Fruit fly (Drosophila melanogaster) whole organism, embryonic: Measurements from ENCODE around the gene DCTN6-p27.

Experiments used
- B-H2 ChIP-seq: fragments of 200-800 bp; sonication (Bioruptor generic); optimal IDR thresholded peaks from 2 replicates; lab custom pipeline; 2018; ENCODE audit warnings: missing biosample characterization, mild to moderate bottlenecking, missing genetic modification characterization
- CG11456 ChIP-seq: fragments of 200-800 bp; sonication (Bioruptor generic); IDR thresholded peaks from 3 replicates; pipeline ENCODE4 v1.3.6; 2022; ENCODE audit warnings: missing biosample characterization, missing genetic modification characterization
- CG11504 ChIP-seq: fragments of 200-800 bp; sonication (Bioruptor generic); optimal IDR thresholded peaks from 3 replicates; lab custom pipeline; 2019; ENCODE audit warnings: missing biosample characterization, mild to moderate bottlenecking, missing genetic modification characterization, moderate library complexity
- CG13775 ChIP-seq: fragments of 200-800 bp; sonication (Bioruptor generic); optimal IDR thresholded peaks from 3 replicates; lab custom pipeline; 2017; ENCODE audit warnings: missing biosample characterization, mild to moderate bottlenecking, missing genetic modification characterization
- CG14050 ChIP-seq: fragments of 200-800 bp; sonication (Bioruptor generic); IDR thresholded peaks from 3 replicates; pipeline ENCODE4 v1.3.6; 2022; ENCODE audit warnings: missing biosample characterization, missing genetic modification characterization
- CG15696 ChIP-seq: fragments of 200-800 bp; sonication (Bioruptor generic); optimal IDR thresholded peaks from 2 replicates; lab custom pipeline; 2019; ENCODE audit warnings: missing biosample characterization, mild to moderate bottlenecking, missing genetic modification characterization, moderate library complexity
- CG16813 ChIP-seq: fragments of 200-800 bp; sonication (Bioruptor generic); IDR thresholded peaks from 3 replicates; pipeline ENCODE4 v1.3.6; 2022; ENCODE audit warnings: missing biosample characterization, missing genetic modification characterization; ENCODE audit not compliant: partially characterized antibody
- CG17359 ChIP-seq: fragments of 200-800 bp; sonication (Bioruptor generic); optimal IDR thresholded peaks from 3 replicates; lab custom pipeline; 2018; ENCODE audit warnings: missing biosample characterization, mild to moderate bottlenecking, missing genetic modification characterization, moderate library complexity
- CG2202 ChIP-seq: fragments of 200-800 bp; sonication (Bioruptor generic); optimal IDR thresholded peaks from 2 replicates; lab custom pipeline; 2018; ENCODE audit warnings: missing biosample characterization, mild to moderate bottlenecking, missing genetic modification characterization
- CG2712 ChIP-seq: fragments of 200-800 bp; optimal IDR thresholded peaks from 3 replicates; lab custom pipeline; 2019; ENCODE audit warnings: missing biosample characterization, mild to moderate bottlenecking, missing genetic modification characterization, moderate library complexity
- CG3281 ChIP-seq: fragments of 200-800 bp; sonication (Bioruptor generic); optimal IDR thresholded peaks from 3 replicates; lab custom pipeline; 2017; ENCODE audit warnings: missing biosample characterization, mild to moderate bottlenecking, missing genetic modification characterization
- CG3407 ChIP-seq: fragments of 200-800 bp; sonication (Bioruptor generic); optimal IDR thresholded peaks from 2 replicates; lab custom pipeline; 2018; ENCODE audit warnings: missing biosample characterization, mild to moderate bottlenecking, missing genetic modification characterization
- CG42726 ChIP-seq: fragments of 200-800 bp; sonication (Bioruptor generic); IDR thresholded peaks from 2 replicates; pipeline ENCODE4 v1.3.6; 2022; ENCODE audit warnings: missing biosample characterization, missing genetic modification characterization; ENCODE audit not compliant: partially characterized antibody
- CG4404 ChIP-seq: fragments of 200-800 bp; sonication (Bioruptor generic); IDR thresholded peaks from 2 replicates; pipeline ENCODE4 v1.3.6; 2022; ENCODE audit warnings: missing biosample characterization, missing genetic modification characterization
- CG4424 ChIP-seq: fragments of 200-800 bp; sonication (Bioruptor generic); optimal IDR thresholded peaks from 3 replicates; lab custom pipeline; 2016; ENCODE audit warnings: missing biosample characterization, missing genetic modification characterization
- CG4707 ChIP-seq: fragments of 200-800 bp; sonication (Bioruptor generic); optimal IDR thresholded peaks from 2 replicates; lab custom pipeline; 2018; ENCODE audit warnings: missing biosample characterization, mild to moderate bottlenecking, missing genetic modification characterization, moderate library complexity
- CG4730 ChIP-seq: fragments of 200-800 bp; sonication (Bioruptor generic); IDR thresholded peaks from 2 replicates; pipeline ENCODE4 v1.3.6; 2022; ENCODE audit warnings: missing biosample characterization, missing genetic modification characterization
- CG6854 ChIP-seq: fragments of 200-800 bp; sonication (Bioruptor generic); optimal IDR thresholded peaks from 3 replicates; lab custom pipeline; 2017; ENCODE audit warnings: missing biosample characterization, mild to moderate bottlenecking, missing genetic modification characterization
- CG7786 ChIP-seq: fragments of 200-800 bp; sonication (Bioruptor generic); optimal IDR thresholded peaks from 2 replicates; lab custom pipeline; 2016; ENCODE audit warnings: missing biosample characterization, missing genetic modification characterization
- CG7987 ChIP-seq: fragments of 200-800 bp; sonication (Bioruptor generic); optimal IDR thresholded peaks from 2 replicates; lab custom pipeline; 2018; ENCODE audit warnings: missing biosample characterization, mild to moderate bottlenecking, missing genetic modification characterization, moderate library complexity
- CG8765 ChIP-seq: fragments of 200-800 bp; sonication (Bioruptor generic); IDR thresholded peaks from 2 replicates; pipeline ENCODE4 v1.3.6; 2022; ENCODE audit warnings: missing biosample characterization, missing genetic modification characterization
- CG8944 ChIP-seq: fragments of 200-800 bp; sonication (Bioruptor generic); optimal IDR thresholded peaks from 3 replicates; lab custom pipeline; 2016; ENCODE audit warnings: missing biosample characterization, missing genetic modification characterization
- Camta ChIP-seq: fragments of 200-800 bp; sonication (Bioruptor generic); optimal IDR thresholded peaks from 2 replicates; lab custom pipeline; 2016; ENCODE audit warnings: missing biosample characterization, missing genetic modification characterization
- Chrac-16 ChIP-seq: fragments of 200-800 bp; sonication (Bioruptor generic); optimal IDR thresholded peaks from 3 replicates; lab custom pipeline; 2016; ENCODE audit warnings: missing biosample characterization, missing genetic modification characterization
- CoRest ChIP-seq: fragments of 200-800 bp; sonication (Bioruptor generic); optimal IDR thresholded peaks from 3 replicates; lab custom pipeline; 2018; ENCODE audit warnings: missing biosample characterization, mild to moderate bottlenecking, missing genetic modification characterization, moderate library complexity
- Dfd ChIP-seq, 2 experiments: fragments of >200 bp; optimal IDR thresholded peaks; 2 replicates each; lab custom pipeline; 2017; ENCODE audit warnings: missing biosample characterization in 2 of 2, missing genetic modification characterization in 2 of 2
- Dref ChIP-seq: fragments of 200-800 bp; sonication (Bioruptor generic); IDR thresholded peaks from 2 replicates; pipeline ENCODE4 v1.3.6; 2022; ENCODE audit warnings: missing biosample characterization, missing genetic modification characterization
- Hey ChIP-seq: fragments of 200-800 bp; sonication (Bioruptor generic); optimal IDR thresholded peaks from 3 replicates; lab custom pipeline; 2018; ENCODE audit warnings: missing biosample characterization, mild to moderate bottlenecking, missing genetic modification characterization
- Meics ChIP-seq: fragments of 200-800 bp; sonication (Bioruptor generic); optimal IDR thresholded peaks from 2 replicates; lab custom pipeline; 2017; ENCODE audit warnings: missing biosample characterization, mild to moderate bottlenecking, missing genetic modification characterization
- Nf-YB ChIP-seq: fragments of 200-800 bp; sonication (Bioruptor generic); optimal IDR thresholded peaks from 3 replicates; lab custom pipeline; 2019; ENCODE audit warnings: missing biosample characterization, mild to moderate bottlenecking, missing genetic modification characterization, moderate library complexity
- Oaz ChIP-seq: fragments of 200-800 bp; sonication (Bioruptor generic); IDR thresholded peaks from 2 replicates; pipeline ENCODE4 v1.3.6; 2022; ENCODE audit warnings: missing biosample characterization, missing genetic modification characterization
- abd-A ChIP-seq: fragments of 200-800 bp; sonication (Bioruptor generic); optimal IDR thresholded peaks from 3 replicates; lab custom pipeline; 2019; ENCODE audit warnings: missing biosample characterization, mild to moderate bottlenecking, missing genetic modification characterization, moderate library complexity
- chn ChIP-seq: fragments of 200-800 bp; sonication (Bioruptor generic); optimal IDR thresholded peaks from 2 replicates; lab custom pipeline; 2016; ENCODE audit warnings: missing biosample characterization, missing genetic modification characterization
- crol ChIP-seq: fragments of 200-800 bp; sonication (Bioruptor generic); IDR thresholded peaks from 2 replicates; pipeline ENCODE4 v1.3.6; 2022; ENCODE audit warnings: missing biosample characterization, missing genetic modification characterization
- gsb ChIP-seq: fragments of 200-800 bp; sonication (Bioruptor generic); IDR thresholded peaks from 2 replicates; pipeline ENCODE4 v1.3.6; 2022; ENCODE audit warnings: missing biosample characterization, missing genetic modification characterization
- kay ChIP-seq: fragments of 200-800 bp; sonication (Bioruptor generic); optimal IDR thresholded peaks from 2 replicates; lab custom pipeline; 2016; ENCODE audit warnings: missing biosample characterization, missing genetic modification characterization
- lmd ChIP-seq: fragments of 200-800 bp; sonication (Bioruptor generic); IDR thresholded peaks from 2 replicates; pipeline ENCODE4 v1.3.6; 2022; ENCODE audit warnings: missing biosample characterization, missing genetic modification characterization
- lov ChIP-seq, 2 experiments: fragments of 200-800 bp in 1 of 2; fragments of >200 bp in 1 of 2; sonication (Bioruptor generic) in 1 of 2; IDR thresholded peaks in 1 of 2; optimal IDR thresholded peaks in 1 of 2; 2 replicates in 1 of 2; 3 replicates in 1 of 2; pipeline versions ENCODE4 v1.3.6 to Lab custom; 2017 to 2022; ENCODE audit warnings: missing biosample characterization in 1 of 2, missing genetic modification characterization in 1 of 2
- nom ChIP-seq: fragments of 200-800 bp; sonication (Bioruptor generic); optimal IDR thresholded peaks from 2 replicates; lab custom pipeline; 2017; ENCODE audit warnings: missing biosample characterization, missing genetic modification characterization, mild to moderate bottlenecking, moderate library complexity, missing genetic modification reagents
- oc ChIP-seq: fragments of 200-800 bp; sonication (Bioruptor generic); optimal IDR thresholded peaks from 2 replicates; lab custom pipeline; 2018; ENCODE audit warnings: missing biosample characterization, mild to moderate bottlenecking, missing genetic modification characterization, moderate library complexity
- pita ChIP-seq: fragments of 200-800 bp; sonication (Bioruptor generic); optimal IDR thresholded peaks from 2 replicates; lab custom pipeline; 2017; ENCODE audit warnings: missing biosample characterization, mild to moderate bottlenecking, missing genetic modification characterization
- prd ChIP-seq, 3 experiments: fragments of >200 bp in 2 of 3; fragments of 200-800 bp in 1 of 3; sonication (Bioruptor generic) in 1 of 3; optimal IDR thresholded peaks in 2 of 3; IDR thresholded peaks in 1 of 3; 2 replicates in 2 of 3; 3 replicates in 1 of 3; pipeline versions ENCODE4 v1.3.6 to Lab custom; 2017 to 2022; ENCODE audit warnings: missing biosample characterization in 1 of 3, missing genetic modification characterization in 1 of 3
- ro ChIP-seq: fragments of 200-800 bp; sonication (Bioruptor generic); IDR thresholded peaks from 2 replicates; pipeline ENCODE4 v1.3.6; 2022; ENCODE audit warnings: missing biosample characterization, missing genetic modification characterization
- shn ChIP-seq: fragments of 200-800 bp; sonication (Bioruptor generic); optimal IDR thresholded peaks from 3 replicates; lab custom pipeline; 2016; ENCODE audit warnings: missing biosample characterization, missing genetic modification characterization
- slp2 ChIP-seq: fragments of 200-800 bp; sonication (Bioruptor generic); optimal IDR thresholded peaks from 2 replicates; lab custom pipeline; 2016; ENCODE audit warnings: missing biosample characterization, missing genetic modification characterization
- sqz ChIP-seq: fragments of 200-800 bp; sonication (Bioruptor generic); optimal IDR thresholded peaks from 3 replicates; lab custom pipeline; 2018; ENCODE audit warnings: missing biosample characterization, mild to moderate bottlenecking, missing genetic modification characterization
- wek ChIP-seq: fragments of 200-800 bp; sonication (Bioruptor generic); optimal IDR thresholded peaks from 3 replicates; lab custom pipeline; 2018; ENCODE audit warnings: missing biosample characterization, mild to moderate bottlenecking, missing genetic modification characterization, moderate library complexity
- zfh1 ChIP-seq: fragments of 200-800 bp; sonication (Bioruptor generic); IDR thresholded peaks from 3 replicates; pipeline ENCODE4 v1.3.6; 2022; ENCODE audit warnings: missing biosample characterization, missing genetic modification characterization

Gene DCTN6-p27

dm6 chr2L:19141435-19142126 lies 9.5 kb downstream of the DCTN6-p27 start (continued):
- TF ChIP-seq CG4707, result peak; percentile 18
- TF ChIP-seq CG4730 (GFP tag; lab: Robert Waterston, UW), result 0 out of 2 replicates have a peak, but pooled peaks have one; percentile 35
- peak; percentile 74 for TF ChIP-seq CG4424 (GFP tag; lab: Kevin White, UChicago)
- TF ChIP-seq CG6854 (GFP tag; lab: Kevin White, UChicago), result peak; percentile 73
- 0 out of 2 replicates have a peak, but pooled peaks have one; percentile 33 for TF ChIP-seq gsb (GFP tag; lab: Robert Waterston, UW)
- peak; percentile 73 for TF ChIP-seq CG2202 (tag; lab: Kevin White, UChicago)
- peak; percentile 88 for TF ChIP-seq CG3281 (GFP tag; lab: Kevin White, UChicago)
- TF ChIP-seq zfh1 (GFP tag; lab: Robert Waterston, UW), result 0 out of 3 replicates have a peak, but pooled peaks have one; percentile 31
- TF ChIP-seq CG14050 (GFP tag; lab: Robert Waterston, UW), result no peak
- TF ChIP-seq CG11504 (tag; lab: Kevin White, UChicago), result peak; percentile 77
- TF ChIP-seq CG16813 (GFP tag; lab: Robert Waterston, UW), result no peak
- no peak for TF ChIP-seq CG42726
- peak; percentile 65 for TF ChIP-seq Chrac-16 (GFP tag; lab: Kevin White, UChicago)
- TF ChIP-seq prd (optimal IDR thresholded peaks at IDR 0.05; lab: Kevin White, UChicago), result no peak
- peak; percentile 58; the same call in 2 of the 3 replicates for TF ChIP-seq prd (GFP tag; IDR thresholded peaks at IDR 0.05; lab: Robert Waterston, UW)
- TF ChIP-seq CG8765 (GFP tag; lab: Robert Waterston, UW), result no peak
- peak; percentile 69; the same call in 1 of the 2 replicates for TF ChIP-seq crol (GFP tag; lab: Robert Waterston, UW)
- TF ChIP-seq CG7786 (GFP tag; lab: Kevin White, UChicago), result peak; percentile 70
- peak; percentile 76 for TF ChIP-seq Camta (GFP tag; lab: Kevin White, UChicago)
- TF ChIP-seq Hey, result no peak
- peak; percentile 82 for TF ChIP-seq CG13775 (GFP tag; lab: Kevin White, UChicago)
- TF ChIP-seq Dref (GFP tag; lab: Robert Waterston, UW), result no peak
- peak; percentile 81 for TF ChIP-seq CG2712 (tag; lab: Kevin White, UChicago)
- peak; percentile 2 for TF ChIP-seq nom (GFP tag; lab: Kevin White, UChicago)
- TF ChIP-seq wek (GFP tag; lab: Kevin White, UChicago), result peak; percentile 31
- TF ChIP-seq CoRest, result peak; percentile 87
- peak; percentile 45 for TF ChIP-seq CG7987 (GFP tag; lab: Kevin White, UChicago)
- TF ChIP-seq CG3407, result peak; percentile 54
- TF ChIP-seq Nf-YB (GFP tag; lab: Kevin White, UChicago), result peak; percentile 59
- no peak for TF ChIP-seq B-H2 (GFP tag; lab: Kevin White, UChicago)
- peak; percentile 51 for TF ChIP-seq CG17359 (tag; lab: Kevin White, UChicago)
- TF ChIP-seq slp2 (GFP tag; lab: Kevin White, UChicago), result peak; percentile 48
- peak; percentile 10 for TF ChIP-seq kay (GFP tag; lab: Kevin White, UChicago)
- TF ChIP-seq shn (GFP tag; lab: Kevin White, UChicago), result peak; percentile 29
- no peak for TF ChIP-seq Oaz (GFP tag; lab: Robert Waterston, UW)
- peak; percentile 55 for TF ChIP-seq chn (GFP tag; lab: Kevin White, UChicago)
- peak; percentile 46 for TF ChIP-seq CG8944 (GFP tag; lab: Kevin White, UChicago)
- no peak for TF ChIP-seq lov (optimal IDR thresholded peaks at IDR 0.05; lab: Kevin White, UChicago)
- TF ChIP-seq lov (GFP tag; IDR thresholded peaks at IDR 0.05; lab: Robert Waterston, UW), result no peak
- TF ChIP-seq pita (GFP tag; lab: Kevin White, UChicago), result no peak
- TF ChIP-seq CG11456 (GFP tag; lab: Robert Waterston, UW), result no peak
- peak; percentile 28 for TF ChIP-seq CG15696 (tag; lab: Kevin White, UChicago)
- TF ChIP-seq ro (GFP tag; lab: Robert Waterston, UW), result no peak
- peak; percentile 85 for TF ChIP-seq Meics (GFP tag; lab: Kevin White, UChicago)
- peak; percentile 13 for TF ChIP-seq oc (tag; lab: Kevin White, UChicago)
- no peak; the same call in none of the 2 replicates for TF ChIP-seq CG4404
- TF ChIP-seq lmd (GFP tag; lab: Robert Waterston, UW), result peak; percentile 73
- no peak for TF ChIP-seq sqz (GFP tag; lab: Kevin White, UChicago)
- TF ChIP-seq abd-A (tag; lab: Kevin White, UChicago), result peak; percentile 54
- TF ChIP-seq Dfd (GFP tag; optimal IDR thresholded peaks at IDR 0.05; lab: Kevin White, UChicago), result peak in 1 of 2 experiments; percentile 23
